Worm (Caenorhabditis elegans): ENCODE data around the gene gskl-1.
A peak's percentile ranks its signal among the peaks of the same experiment; 100 is the strongest.

Gene gskl-1

ce11 chrII:10982017-10982416 is 34.7 kb downstream of the gskl-1 start:
- TF ChIP-seq nhr-11 (tag; optimal IDR thresholded peaks at IDR 0.05), result no peak
- TF ChIP-seq C34B4.2 (tag; optimal IDR thresholded peaks at IDR 0.05), result no peak
- no peak for TF ChIP-seq pax-3 (tag; optimal IDR thresholded peaks at IDR 0.05)
- peak; percentile 38 for TF ChIP-seq lin-39 (tag; optimal IDR thresholded peaks at IDR 0.05)
- peak; percentile 57 for TF ChIP-seq rnt-1 (tag; optimal IDR thresholded peaks at IDR 0.05)
- TF ChIP-seq mdl-1 (tag; optimal IDR thresholded peaks at IDR 0.05), result no peak
- TF ChIP-seq unc-98 (GFP tag; IDR thresholded peaks at IDR 0.05), result no peak
- no peak for TF ChIP-seq Y116A8C.19 (tag; optimal IDR thresholded peaks at IDR 0.05; ENCODE audit: borderline replicate concordance)
- no peak for TF ChIP-seq mab-9 (GFP tag; IDR thresholded peaks at IDR 0.05)
- TF ChIP-seq ets-5 (GFP tag; IDR thresholded peaks at IDR 0.05), result no peak
- no peak for TF ChIP-seq hpl-2 (GFP tag; optimal IDR thresholded peaks at IDR 0.05)
- TF ChIP-seq F16B12.6 (tag; optimal IDR thresholded peaks at IDR 0.05), result no peak
- TF ChIP-seq grh-1 (GFP tag; IDR thresholded peaks at IDR 0.05), result no peak
- TF ChIP-seq unc-130 (tag; optimal IDR thresholded peaks at IDR 0.05), result peak; percentile 43
- peak; percentile 55 for TF ChIP-seq nhr-71 (tag; optimal IDR thresholded peaks at IDR 0.05)
- peak; percentile 5 for TF ChIP-seq snu-23 (GFP tag; optimal IDR thresholded peaks at IDR 0.05)
- TF ChIP-seq mep-1 (tag; optimal IDR thresholded peaks at IDR 0.05), result no peak
- no peak for TF ChIP-seq lin-15B (tag; optimal IDR thresholded peaks at IDR 0.05)
- TF ChIP-seq aha-1 (tag; optimal IDR thresholded peaks at IDR 0.05), result no peak
- TF ChIP-seq dpl-1 (GFP tag; optimal IDR thresholded peaks at IDR 0.05), result no peak
- TF ChIP-seq lsy-2 (tag; optimal IDR thresholded peaks at IDR 0.05), result peak in 1 of 2 experiments; percentile 25
- TF ChIP-seq nhr-76 (tag; optimal IDR thresholded peaks at IDR 0.05), result no peak
- no peak for TF ChIP-seq ceh-82 (tag; optimal IDR thresholded peaks at IDR 0.05)
- TF ChIP-seq tlp-1 (tag; optimal IDR thresholded peaks at IDR 0.05), result no peak
- TF ChIP-seq C16A3.4 (tag; optimal IDR thresholded peaks at IDR 0.05), result no peak
- no peak for TF ChIP-seq hlh-4 (tag; optimal IDR thresholded peaks at IDR 0.05)
- no peak for TF ChIP-seq irx-1 (tag; optimal IDR thresholded peaks at IDR 0.05)
- peak; percentile 74 for TF ChIP-seq lin-14 (GFP tag; optimal IDR thresholded peaks at IDR 0.05)
- no peak for TF ChIP-seq unc-30 (tag; optimal IDR thresholded peaks at IDR 0.05)

ce11 chrII:10986461-10987090 is 39.2 kb downstream of the gskl-1 start:
- TF ChIP-seq ceh-88 (GFP tag; IDR thresholded peaks at IDR 0.05), result no peak
- TF ChIP-seq mef-2 (tag; optimal IDR thresholded peaks at IDR 0.05), result no peak
- no peak for TF ChIP-seq Y116A8C.19 (tag; optimal IDR thresholded peaks at IDR 0.05; ENCODE audit: borderline replicate concordance)
- no peak for TF ChIP-seq F16B12.6 (tag; optimal IDR thresholded peaks at IDR 0.05)
- peak in 1 of 2 experiments; percentile 14 for TF ChIP-seq ztf-11 (tag; optimal IDR thresholded peaks at IDR 0.05)
- TF ChIP-seq nhr-11 (tag; optimal IDR thresholded peaks at IDR 0.05), result no peak
- TF ChIP-seq snu-23 (GFP tag; optimal IDR thresholded peaks at IDR 0.05), result no peak
- TF ChIP-seq tbx-2 (tag; optimal IDR thresholded peaks at IDR 0.05), result peak; percentile 24
- no peak for TF ChIP-seq sptf-1 (tag; optimal IDR thresholded peaks at IDR 0.05)
- TF ChIP-seq unc-98 (GFP tag; IDR thresholded peaks at IDR 0.05), result no peak
- TF ChIP-seq lin-39 (tag; optimal IDR thresholded peaks at IDR 0.05), result no peak
- TF ChIP-seq mdl-1 (tag; optimal IDR thresholded peaks at IDR 0.05), result no peak
- TF ChIP-seq nhr-85 (tag), result peak; percentile 57
- no peak for TF ChIP-seq unc-86 (tag; optimal IDR thresholded peaks at IDR 0.05)
- TF ChIP-seq nhr-77 (tag; optimal IDR thresholded peaks at IDR 0.05), result no peak
- TF ChIP-seq nhr-71 (tag; optimal IDR thresholded peaks at IDR 0.05), result no peak

- TF ChIP-seq lin-39 (tag; optimal IDR thresholded peaks at IDR 0.05) (no peak), nhr-85 (tag) (peak; percentile 53), zag-1 (tag; optimal IDR thresholded peaks at IDR 0.05) (no peak), blmp-1 (tag; optimal IDR thresholded peaks at IDR 0.05) (peak; percentile 74), nhr-47 (tag; optimal IDR thresholded peaks at IDR 0.05) (no peak), ceh-82 (tag; optimal IDR thresholded peaks at IDR 0.05) (no peak), lin-35 (GFP tag; optimal IDR thresholded peaks at IDR 0.05) (peak in 1 of 2 experiments; percentile 6)
These were observed 41.2 kb downstream of the gskl-1 start for ce11 chrII:10988575-10988974.
